Fruit fly (Drosophila melanogaster): Measurements from ENCODE around the gene Taf12.

dm6 chr3R:11670888-11671287 is 8.6 kb downstream of the Taf12 start:
- TF ChIP-seq CG13775 (GFP tag; optimal IDR thresholded peaks at IDR 0.05) (no peak), CG3065 (GFP tag; optimal IDR thresholded peaks at IDR 0.05) (no peak), Asciz (GFP tag; optimal IDR thresholded peaks at IDR 0.05) (no peak), stwl (tag; optimal IDR thresholded peaks at IDR 0.05) (no peak), CG7372 (GFP tag; IDR thresholded peaks at IDR 0.05) (no peak)

Measured in whole organism, embryonic.